Fruit fly (Drosophila melanogaster) whole organism, embryonic: ENCODE data around the gene CstF50.

Experiments
- Antp ChIP-seq: fragments of 200-800 bp; sonication (Bioruptor generic); optimal IDR thresholded peaks from 3 replicates; lab custom pipeline; 2016; ENCODE audit warnings: missing biosample characterization, missing genetic modification characterization
- Blimp-1 ChIP-seq: fragments of 200-800 bp; sonication (Bioruptor generic); optimal IDR thresholded peaks from 3 replicates; lab custom pipeline; 2018; ENCODE audit warnings: missing biosample characterization, missing genetic modification characterization, mild to moderate bottlenecking, moderate library complexity, missing genetic modification reagents
- CG14014 ChIP-seq: fragments of 200-800 bp; sonication (Bioruptor generic); IDR thresholded peaks from 2 replicates; pipeline ENCODE4 v1.3.6; 2022; ENCODE audit warnings: missing biosample characterization, missing genetic modification characterization
- CG1602 ChIP-seq: fragments of 200-800 bp; sonication (Bioruptor generic); optimal IDR thresholded peaks from 3 replicates; lab custom pipeline; 2016; ENCODE audit warnings: missing biosample characterization, missing genetic modification characterization
- CG17361 ChIP-seq: fragments of 200-800 bp; sonication (Bioruptor generic); IDR thresholded peaks from 3 replicates; pipeline ENCODE4 v1.3.6; 2022; ENCODE audit warnings: missing biosample characterization, missing genetic modification characterization
- CG2202 ChIP-seq: fragments of 200-800 bp; sonication (Bioruptor generic); optimal IDR thresholded peaks from 2 replicates; lab custom pipeline; 2018; ENCODE audit warnings: missing biosample characterization, mild to moderate bottlenecking, missing genetic modification characterization
- CG2678 ChIP-seq: fragments of 200-800 bp; sonication (Bioruptor generic); optimal IDR thresholded peaks from 3 replicates; lab custom pipeline; 2019; ENCODE audit warnings: missing biosample characterization, mild to moderate bottlenecking, missing genetic modification characterization, moderate library complexity
- CG2712 ChIP-seq: fragments of 200-800 bp; optimal IDR thresholded peaks from 3 replicates; lab custom pipeline; 2019; ENCODE audit warnings: missing biosample characterization, mild to moderate bottlenecking, missing genetic modification characterization, moderate library complexity
- CG30403 ChIP-seq: fragments of 200-800 bp; sonication (Bioruptor generic); optimal IDR thresholded peaks from 3 replicates; lab custom pipeline; 2016; ENCODE audit warnings: missing biosample characterization, missing genetic modification characterization
- CG30431 ChIP-seq: fragments of 200-800 bp; sonication (Bioruptor generic); optimal IDR thresholded peaks from 2 replicates; lab custom pipeline; 2017; ENCODE audit warnings: missing biosample characterization, missing genetic modification characterization
- CG31365 ChIP-seq: fragments of 200-800 bp; sonication (Bioruptor generic); optimal IDR thresholded peaks from 2 replicates; lab custom pipeline; 2018; ENCODE audit warnings: missing biosample characterization, mild to moderate bottlenecking, missing genetic modification characterization
- CG31441 ChIP-seq: fragments of 200-800 bp; sonication (Bioruptor generic); IDR thresholded peaks from 2 replicates; pipeline ENCODE4 v1.3.6; 2022; ENCODE audit warnings: missing biosample characterization, missing genetic modification characterization
- CG3163 ChIP-seq: fragments of 200-800 bp; sonication (Bioruptor generic); optimal IDR thresholded peaks from 3 replicates; lab custom pipeline; 2016; ENCODE audit warnings: missing biosample characterization, missing genetic modification characterization
- CG33213 ChIP-seq: fragments of 200-800 bp; sonication (Bioruptor generic); optimal IDR thresholded peaks from 3 replicates; lab custom pipeline; 2016; ENCODE audit warnings: missing biosample characterization, missing genetic modification characterization
- CG33557 ChIP-seq: fragments of 200-800 bp; sonication (Bioruptor generic); optimal IDR thresholded peaks from 2 replicates; lab custom pipeline; 2019; ENCODE audit warnings: missing biosample characterization, mild to moderate bottlenecking, missing genetic modification characterization, moderate library complexity
- CG4282 ChIP-seq: fragments of 200-800 bp; sonication (Bioruptor generic); optimal IDR thresholded peaks from 2 replicates; lab custom pipeline; 2016; ENCODE audit warnings: missing biosample characterization, missing genetic modification characterization
- CG4424 ChIP-seq: fragments of 200-800 bp; sonication (Bioruptor generic); optimal IDR thresholded peaks from 3 replicates; lab custom pipeline; 2016; ENCODE audit warnings: missing biosample characterization, missing genetic modification characterization
- CG6272 ChIP-seq: fragments of 200-800 bp; sonication (Bioruptor generic); IDR thresholded peaks from 2 replicates; pipeline ENCODE4 v1.3.6; 2022; ENCODE audit warnings: missing biosample characterization, missing genetic modification characterization
- CG7556 ChIP-seq: fragments of 200-800 bp; sonication (Bioruptor generic); optimal IDR thresholded peaks from 2 replicates; lab custom pipeline; 2017; ENCODE audit warnings: missing biosample characterization, mild to moderate bottlenecking, missing genetic modification characterization
- CG7987 ChIP-seq: fragments of 200-800 bp; sonication (Bioruptor generic); optimal IDR thresholded peaks from 2 replicates; lab custom pipeline; 2018; ENCODE audit warnings: missing biosample characterization, mild to moderate bottlenecking, missing genetic modification characterization, moderate library complexity
- CG8281 ChIP-seq: fragments of 200-800 bp; sonication (Bioruptor generic); optimal IDR thresholded peaks from 2 replicates; lab custom pipeline; 2018; ENCODE audit warnings: missing biosample characterization, mild to moderate bottlenecking, missing genetic modification characterization, moderate library complexity
- CG8290 ChIP-seq, 3 experiments: fragments of 200-800 bp; sonication (Bioruptor generic); optimal IDR thresholded peaks; 2 replicates each; lab custom pipeline; 2016 to 2019; ENCODE audit warnings: missing biosample characterization in 3 of 3, missing genetic modification characterization in 3 of 3, mild to moderate bottlenecking in 2 of 3, moderate library complexity in 1 of 3
- CG8765 ChIP-seq: fragments of 200-800 bp; sonication (Bioruptor generic); IDR thresholded peaks from 2 replicates; pipeline ENCODE4 v1.3.6; 2022; ENCODE audit warnings: missing biosample characterization, missing genetic modification characterization
- CG9215 ChIP-seq: fragments of 200-800 bp; sonication (Bioruptor generic); IDR thresholded peaks from 2 replicates; pipeline ENCODE4 v1.3.6; 2022; ENCODE audit warnings: missing biosample characterization, missing genetic modification characterization
- CG9609 ChIP-seq: fragments of 200-800 bp; sonication (Bioruptor generic); optimal IDR thresholded peaks from 3 replicates; lab custom pipeline; 2016; ENCODE audit warnings: missing biosample characterization, missing genetic modification characterization
- D19A ChIP-seq: fragments of 200-800 bp; optimal IDR thresholded peaks from 3 replicates; lab custom pipeline; 2019; ENCODE audit warnings: missing biosample characterization, mild to moderate bottlenecking, missing genetic modification characterization, moderate library complexity
- HmgZ ChIP-seq: fragments of 200-800 bp; sonication (Bioruptor generic); optimal IDR thresholded peaks from 2 replicates; lab custom pipeline; 2018; ENCODE audit warnings: missing biosample characterization, mild to moderate bottlenecking, missing genetic modification characterization
- NC2β ChIP-seq: fragments of 200-800 bp; sonication (Bioruptor generic); optimal IDR thresholded peaks from 2 replicates; lab custom pipeline; 2016; ENCODE audit warnings: missing biosample characterization, missing genetic modification characterization
- NK7.1 ChIP-seq: fragments of 200-800 bp; sonication (Bioruptor generic); optimal IDR thresholded peaks from 3 replicates; lab custom pipeline; 2016; ENCODE audit warnings: missing biosample characterization, missing genetic modification characterization
- Sox100B ChIP-seq: fragments of 200-800 bp; sonication (Bioruptor generic); optimal IDR thresholded peaks from 3 replicates; lab custom pipeline; 2018; ENCODE audit warnings: missing biosample characterization, mild to moderate bottlenecking, missing genetic modification characterization
- Usf ChIP-seq: fragments of 200-800 bp; sonication (Bioruptor generic); optimal IDR thresholded peaks from 2 replicates; lab custom pipeline; 2017; ENCODE audit warnings: missing genotype, missing biosample characterization, missing genetic modification characterization
- dmrt11E ChIP-seq: fragments of 200-800 bp; sonication (Bioruptor generic); optimal IDR thresholded peaks from 3 replicates; lab custom pipeline; 2018; ENCODE audit warnings: missing biosample characterization, mild to moderate bottlenecking, missing genetic modification characterization, moderate library complexity
- fd96Cb ChIP-seq: fragments of 200-800 bp; sonication (Bioruptor generic); optimal IDR thresholded peaks from 2 replicates; lab custom pipeline; 2018; ENCODE audit warnings: missing biosample characterization, mild to moderate bottlenecking, missing genetic modification characterization, moderate library complexity
- gem ChIP-seq: fragments of 200-800 bp; sonication (Bioruptor generic); optimal IDR thresholded peaks from 2 replicates; lab custom pipeline; 2019; ENCODE audit warnings: missing biosample characterization, mild to moderate bottlenecking, missing genetic modification characterization, moderate library complexity
- grau ChIP-seq: fragments of 200-800 bp; optimal IDR thresholded peaks from 3 replicates; lab custom pipeline; 2019; ENCODE audit warnings: missing biosample characterization, mild to moderate bottlenecking, missing genetic modification characterization, moderate library complexity
- kni ChIP-seq: fragments of 200-800 bp; sonication (Bioruptor generic); optimal IDR thresholded peaks from 3 replicates; lab custom pipeline; 2017; ENCODE audit warnings: mild to moderate bottlenecking, missing biosample characterization, missing genetic modification reagents, missing genetic modification characterization
- lilli ChIP-seq: fragments of 200-800 bp; sonication (Bioruptor generic); optimal IDR thresholded peaks from 3 replicates; lab custom pipeline; 2016; ENCODE audit warnings: missing biosample characterization, missing genetic modification characterization
- lola ChIP-seq, 3 experiments: fragments of >200 bp in 2 of 3; fragments of 200-800 bp in 1 of 3; sonication (Bioruptor generic) in 1 of 3; optimal IDR thresholded peaks; 2 replicates each; lab custom pipeline; 2017 to 2019; ENCODE audit warnings: missing biosample characterization in 3 of 3, missing genetic modification characterization in 3 of 3, mild to moderate bottlenecking in 1 of 3, moderate library complexity in 1 of 3
- nmo ChIP-seq: fragments of 200-800 bp; sonication (Bioruptor generic); optimal IDR thresholded peaks from 2 replicates; lab custom pipeline; 2018; ENCODE audit warnings: missing biosample characterization, mild to moderate bottlenecking, missing genetic modification characterization, moderate library complexity
- pfk ChIP-seq: fragments of 200-800 bp; sonication (Bioruptor generic); optimal IDR thresholded peaks from 2 replicates; lab custom pipeline; 2018; ENCODE audit warnings: missing biosample characterization, mild to moderate bottlenecking, missing genetic modification characterization, moderate library complexity
- phol ChIP-seq: fragments of 200-800 bp; sonication (Bioruptor generic); optimal IDR thresholded peaks from 3 replicates; lab custom pipeline; 2018; ENCODE audit warnings: missing biosample characterization, mild to moderate bottlenecking, missing genetic modification characterization, moderate library complexity
- pros ChIP-seq: fragments of 200-800 bp; sonication (Bioruptor generic); optimal IDR thresholded peaks from 3 replicates; lab custom pipeline; 2019; ENCODE audit warnings: missing biosample characterization, mild to moderate bottlenecking, missing genetic modification characterization, moderate library complexity
- row ChIP-seq: fragments of 200-800 bp; sonication (Bioruptor generic); IDR thresholded peaks from 3 replicates; pipeline ENCODE4 v1.3.6; 2022; ENCODE audit warnings: missing biosample characterization, missing genetic modification characterization
- sc ChIP-seq, 3 experiments: fragments of >200 bp in 2 of 3; fragments of 200-800 bp in 1 of 3; sonication (Bioruptor generic) in 1 of 3; optimal IDR thresholded peaks; 2 replicates in 2 of 3; 3 replicates in 1 of 3; lab custom pipeline; 2017; ENCODE audit warnings: mild to moderate bottlenecking in 1 of 3, missing biosample characterization in 1 of 3, missing genetic modification characterization in 1 of 3, missing genetic modification reagents in 1 of 3
- stwl ChIP-seq: fragments of 200-800 bp; sonication (Bioruptor generic); optimal IDR thresholded peaks from 3 replicates; lab custom pipeline; 2018; ENCODE audit warnings: missing biosample characterization, mild to moderate bottlenecking, missing genetic modification characterization, moderate library complexity
- tio ChIP-seq: fragments of 200-800 bp; sonication (Bioruptor generic); optimal IDR thresholded peaks from 2 replicates; lab custom pipeline; 2017; ENCODE audit warnings: missing biosample characterization, missing genetic modification characterization, inconsistent platforms
- trem ChIP-seq: fragments of 200-800 bp; optimal IDR thresholded peaks from 3 replicates; lab custom pipeline; 2019; ENCODE audit warnings: missing biosample characterization, mild to moderate bottlenecking, missing genetic modification characterization, moderate library complexity
- yki ChIP-seq: fragments of >200 bp; optimal IDR thresholded peaks from 3 replicates; lab custom pipeline; 2018
- zfh2 ChIP-seq: fragments of 200-800 bp; sonication (Bioruptor generic); optimal IDR thresholded peaks from 2 replicates; lab custom pipeline; 2016; ENCODE audit warnings: missing biosample characterization, missing genetic modification characterization

The CstF50 gene

dm6 chr3R:31690439-31690838, 46.3 kb downstream of the CstF50 start (continued):
- TF ChIP-seq Antp (GFP tag; lab: Kevin White, UChicago) (no peak), CG14014 (GFP tag; lab: Robert Waterston, UW) (no peak), HmgZ (tag; lab: Kevin White, UChicago) (no peak), CG8765 (GFP tag; lab: Robert Waterston, UW) (no peak), NK7.1 (no peak), CG9215 (GFP tag; lab: Robert Waterston, UW) (no peak), CG33213 (GFP tag; lab: Kevin White, UChicago) (no peak), gem (tag; lab: Kevin White, UChicago) (no peak), CG9609 (GFP tag; lab: Kevin White, UChicago) (no peak), kni (GFP tag; lab: Kevin White, UChicago) (peak; percentile 95), yki (lab: Kevin White, UChicago) (no peak), CG2712 (tag; lab: Kevin White, UChicago) (no peak), pfk (GFP tag; lab: Kevin White, UChicago) (peak; percentile 87)

dm6 chr3R:31689727-31690126, 47.0 kb downstream of the CstF50 start:
- TF ChIP-seq CG7556 (GFP tag; lab: Kevin White, UChicago) (peak; percentile 23), CG2678 (tag; lab: Kevin White, UChicago) (peak; percentile 7), dmrt11E (tag; lab: Kevin White, UChicago) (peak; percentile 83), CG7987 (GFP tag; lab: Kevin White, UChicago) (peak; percentile 83), CG8290 (GFP tag; optimal IDR thresholded peaks at IDR 0.05; lab: Kevin White, UChicago) (no peak), CG8290 (tag; optimal IDR thresholded peaks at IDR 0.05; lab: Kevin White, UChicago) (no peak), CG3163 (GFP tag; lab: Kevin White, UChicago) (no peak), CG33557 (GFP tag; lab: Kevin White, UChicago) (peak; percentile 23), phol (tag; lab: Kevin White, UChicago) (peak; percentile 54), stwl (peak; percentile 7), CG2202 (tag; lab: Kevin White, UChicago) (peak; percentile 25), lola (GFP tag; optimal IDR thresholded peaks at IDR 0.05; lab: Kevin White, UChicago) (peak in 1 of 3 experiments; percentile 72), nmo (peak; percentile 47), CG8281 (tag; lab: Kevin White, UChicago) (no peak), grau (peak; percentile 30), NC2β (peak; percentile 10), CG4282 (no peak), trem (tag; lab: Kevin White, UChicago) (peak; percentile 13), CG30431 (GFP tag; lab: Kevin White, UChicago) (no peak), Usf (GFP tag; lab: Kevin White, UChicago) (peak; percentile 2), zfh2 (no peak), fd96Cb (tag; lab: Kevin White, UChicago) (peak; percentile 31), sc (optimal IDR thresholded peaks at IDR 0.05; lab: Kevin White, UChicago) (no peak), sc (GFP tag; optimal IDR thresholded peaks at IDR 0.05; lab: Kevin White, UChicago) (peak; percentile 17), CG4424 (GFP tag; lab: Kevin White, UChicago) (peak; percentile 45), Sox100B (GFP tag; lab: Kevin White, UChicago) (peak; percentile 3), lilli (peak; percentile 9), CG31441 (peak; percentile 35; the same call in 1 of the 2 replicates), D19A (tag; lab: Kevin White, UChicago) (peak; percentile 31), CG30403 (GFP tag; lab: Kevin White, UChicago) (peak; percentile 39), tio (peak; percentile 23), CG31365 (no peak), CG17361 (GFP tag; lab: Robert Waterston, UW) (peak; percentile 70), CG2712 (tag; lab: Kevin White, UChicago) (peak; percentile 59), CG6272 (GFP tag; lab: Robert Waterston, UW) (no peak), Blimp-1 (GFP tag; lab: Kevin White, UChicago) (peak; percentile 2), row (GFP tag; lab: Robert Waterston, UW) (no peak), pros (GFP tag; lab: Kevin White, UChicago) (no peak), CG1602 (peak; percentile 21)
